Worm (Caenorhabditis elegans) whole organism, L1 larva: ENCODE data around the gene K03H6.1.

ENCODE experiments used
- dsc-1 ChIP-seq: sonication (generic microtip); optimal IDR thresholded peaks from 2 replicates; lab custom pipeline; 2016; ENCODE audit warnings: mild to moderate bottlenecking, missing genetic modification characterization, missing compliant biosample characterization
- elt-3 ChIP-seq, 6 experiments: fragments of 150-350 bp in 1 of 6; sonication (generic microtip); optimal IDR thresholded peaks; 2 replicates each; lab custom pipeline; 2017 to 2018; ENCODE audit warnings: missing biosample characterization in 6 of 6, missing genetic modification characterization in 6 of 6, inconsistent platforms in 1 of 6
- lin-13 ChIP-seq: fragments of 150-350 bp; optimal IDR thresholded peaks from 2 replicates; lab custom pipeline; 2014; ENCODE audit warnings: missing biosample characterization, missing genetic modification reagents, missing genetic modification characterization
- nhr-20 ChIP-seq: sonication (generic microtip); optimal IDR thresholded peaks from 2 replicates; lab custom pipeline; 2016; ENCODE audit warnings: mild to moderate bottlenecking, missing genetic modification characterization, missing compliant biosample characterization
- pqm-1 ChIP-seq: sonication (generic microtip); optimal IDR thresholded peaks from 3 replicates; lab custom pipeline; 2017; ENCODE audit warnings: missing biosample characterization, missing genetic modification characterization
- tlp-1 ChIP-seq: fragments of 150-350 bp; optimal IDR thresholded peaks from 2 replicates; lab custom pipeline; 2014; ENCODE audit warnings: missing biosample characterization, missing genetic modification characterization
- vab-15 ChIP-seq: sonication (generic microtip); optimal IDR thresholded peaks from 2 replicates; lab custom pipeline; 2017; ENCODE audit warnings: missing genotype, mild to moderate bottlenecking, missing genetic modification characterization, missing compliant biosample characterization
- zip-4 ChIP-seq: fragments of 200-800 bp; sonication (Bioruptor generic); optimal IDR thresholded peaks from 2 replicates; lab custom pipeline; 2018; ENCODE audit warnings: mild to moderate bottlenecking, missing genetic modification characterization, moderate library complexity, missing compliant biosample characterization

DNA sequence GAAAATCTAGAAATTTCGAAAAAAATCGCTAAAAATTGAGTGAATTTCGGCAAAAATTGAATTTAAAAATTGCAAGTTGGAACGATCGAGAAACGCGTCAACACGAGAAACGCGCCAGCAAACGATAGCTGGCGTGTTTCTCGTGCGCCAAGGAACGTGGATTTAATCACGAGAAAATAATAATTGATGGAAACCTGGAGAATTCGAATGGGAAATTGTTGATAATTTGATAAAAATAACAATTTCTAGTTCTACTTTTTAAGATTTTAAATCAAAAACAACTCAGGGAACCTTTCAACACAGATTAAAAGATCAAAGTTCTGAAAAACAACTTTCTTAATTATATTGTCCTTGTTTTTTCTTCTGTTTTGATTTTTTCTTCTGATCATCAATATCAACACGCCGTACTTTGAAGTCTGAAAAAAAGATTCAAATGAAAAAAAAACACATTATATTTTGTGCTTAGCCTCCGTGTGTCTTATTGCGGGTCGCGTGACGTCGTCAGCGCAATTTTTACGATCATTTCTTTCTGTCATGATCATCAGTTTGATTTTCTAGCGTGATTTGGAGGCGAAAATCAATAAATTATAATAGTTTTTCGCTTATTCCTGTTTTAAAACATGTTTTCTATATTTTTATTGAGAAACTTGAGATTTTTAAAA lies 27.4 kb upstream of the K03H6.1 start, which contains the start of gene npp-20:
- TF ChIP-seq dsc-1 = peak; percentile 65
- TF ChIP-seq vab-15 (tag; lab: Kevin White, UChicago) = no peak
- no peak for TF ChIP-seq tlp-1 (tag; lab: Kevin White, UChicago)
- peak; percentile 56 for TF ChIP-seq nhr-20 (tag; lab: Kevin White, UChicago)
- peak; percentile 19 for TF ChIP-seq zip-4
- TF ChIP-seq lin-13 (GFP tag; lab: Kevin White, UChicago) = peak; percentile 55
- TF ChIP-seq elt-3 (tag; optimal IDR thresholded peaks at IDR 0.05; lab: Kevin White, UChicago) = peak in 1 of 6 experiments; percentile 6
- no peak for TF ChIP-seq pqm-1 (tag; lab: Kevin White, UChicago)
